Worm (Caenorhabditis elegans) whole organism, mixed stage, embryonic: ENCODE measurements around the gene ceh-54.

Experiments
- blmp-1 ChIP-seq: fragments of 150-350 bp; optimal IDR thresholded peaks from 2 replicates; lab custom pipeline; 2014; ENCODE audit warnings: missing biosample characterization, missing genetic modification characterization
- ceh-39 ChIP-seq: fragments of 150-350 bp; optimal IDR thresholded peaks from 2 replicates; lab custom pipeline; 2014; ENCODE audit warnings: missing biosample characterization, missing genetic modification characterization
- ceh-83 ChIP-seq: fragments of 200-800 bp; sonication (Bioruptor generic); optimal IDR thresholded peaks from 2 replicates; lab custom pipeline; 2018; ENCODE audit warnings: mild to moderate bottlenecking, missing genetic modification characterization, missing compliant biosample characterization
- cnd-1 ChIP-seq: fragments of 200-800 bp; sonication (Bioruptor generic); optimal IDR thresholded peaks from 2 replicates; lab custom pipeline; 2018; ENCODE audit warnings: mild to moderate bottlenecking, missing genetic modification characterization, missing compliant biosample characterization
- drap-1 ChIP-seq: fragments of 200-800 bp; sonication (Bioruptor generic); optimal IDR thresholded peaks from 3 replicates; lab custom pipeline; 2018; ENCODE audit warnings: mild to moderate bottlenecking, missing genetic modification characterization, missing compliant biosample characterization
- elt-3 ChIP-seq: fragments of 150-350 bp; optimal IDR thresholded peaks from 2 replicates; lab custom pipeline; 2014; ENCODE audit warnings: missing biosample characterization, missing genetic modification characterization
- flh-1 ChIP-seq: fragments of 200-800 bp; sonication (Bioruptor generic); optimal IDR thresholded peaks from 2 replicates; lab custom pipeline; 2018; ENCODE audit warnings: mild to moderate bottlenecking, missing genetic modification characterization, moderate library complexity, missing compliant biosample characterization
- hlh-1 ChIP-seq: fragments of 150-350 bp; optimal IDR thresholded peaks from 2 replicates; lab custom pipeline; 2014; ENCODE audit warnings: missing biosample characterization, missing genetic modification reagents, missing genetic modification characterization
- mls-2 ChIP-seq: sonication (generic microtip); optimal IDR thresholded peaks from 2 replicates; lab custom pipeline; 2016; ENCODE audit warnings: mild to moderate bottlenecking, missing genetic modification characterization, moderate library complexity, missing compliant biosample characterization
- nhr-28 ChIP-seq: fragments of 150-350 bp; optimal IDR thresholded peaks from 2 replicates; lab custom pipeline; 2014; ENCODE audit warnings: missing biosample characterization, missing genetic modification characterization
- pha-4 ChIP-seq: fragments of 150-350 bp; optimal IDR thresholded peaks from 2 replicates; lab custom pipeline; 2018; ENCODE audit warnings: missing biosample characterization, missing genetic modification reagents, missing genetic modification characterization
- sem-2 ChIP-seq: fragments of 200-800 bp; sonication (Bioruptor generic); optimal IDR thresholded peaks from 2 replicates; lab custom pipeline; 2018; ENCODE audit warnings: mild to moderate bottlenecking, missing genetic modification characterization, missing compliant biosample characterization
- tbx-8 ChIP-seq: fragments of 200-800 bp; sonication (Bioruptor generic); optimal IDR thresholded peaks from 2 replicates; lab custom pipeline; 2018; ENCODE audit warnings: mild to moderate bottlenecking, missing genetic modification characterization, moderate library complexity, missing compliant biosample characterization
- unc-120 ChIP-seq: sonication (generic microtip); optimal IDR thresholded peaks from 2 replicates; lab custom pipeline; 2017; ENCODE audit warnings: missing genetic modification characterization, missing compliant biosample characterization; ENCODE audit not compliant: poor library complexity, severe bottlenecking
- unc-62 ChIP-seq: fragments of 150-350 bp; optimal IDR thresholded peaks from 2 replicates; lab custom pipeline; 2014; ENCODE audit warnings: missing biosample characterization, missing genetic modification reagents, missing genetic modification characterization
- ztf-11 ChIP-seq: fragments of 150-350 bp; optimal IDR thresholded peaks from 2 replicates; lab custom pipeline; 2014; ENCODE audit warnings: missing biosample characterization, missing genetic modification characterization

Gene ceh-54

DNA sequence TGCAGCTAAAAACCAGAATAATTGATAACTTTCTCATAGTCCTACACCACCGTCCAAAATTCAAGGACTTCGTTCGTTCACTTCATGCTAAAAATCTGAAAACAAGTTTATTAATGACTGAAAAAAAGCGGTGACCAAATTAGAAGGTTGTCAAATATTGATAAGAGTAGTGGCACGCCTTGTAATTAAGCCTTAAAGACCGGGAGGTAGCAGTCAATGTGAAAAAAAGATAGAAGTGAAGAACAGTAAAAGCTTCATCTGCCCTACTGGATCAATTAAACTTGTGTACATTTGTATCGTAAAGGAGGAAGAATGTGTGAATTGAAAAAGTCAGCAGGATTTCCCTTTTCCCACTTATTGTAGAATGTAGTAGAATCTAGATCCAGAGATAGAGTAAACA lies 43.6 kb downstream of the ceh-54 start, which contains the start of gene tag-275:
tag-275 (minus strand) TSS at position 101 of the 400 bp plus-strand sequence.
- TF ChIP-seq cnd-1 (no peak), elt-3 (no peak), drap-1 (GFP tag; lab: Kevin White, UChicago) (no peak), blmp-1 (tag; lab: Kevin White, UChicago) (no peak), sem-2 (GFP tag; lab: Kevin White, UChicago) (no peak), ceh-39 (no peak), unc-120 (tag; lab: Kevin White, UChicago) (no peak), nhr-28 (tag; lab: Kevin White, UChicago) (no peak), flh-1 (GFP tag; lab: Kevin White, UChicago) (no peak), ztf-11 (tag; lab: Kevin White, UChicago) (no peak), pha-4 (no peak), ceh-83 (GFP tag; lab: Kevin White, UChicago) (no peak), tbx-8 (GFP tag; lab: Kevin White, UChicago) (no peak), mls-2 (tag; lab: Kevin White, UChicago) (no peak)
- TF ChIP-seq, all 35 proteins: peak for 0

DNA sequence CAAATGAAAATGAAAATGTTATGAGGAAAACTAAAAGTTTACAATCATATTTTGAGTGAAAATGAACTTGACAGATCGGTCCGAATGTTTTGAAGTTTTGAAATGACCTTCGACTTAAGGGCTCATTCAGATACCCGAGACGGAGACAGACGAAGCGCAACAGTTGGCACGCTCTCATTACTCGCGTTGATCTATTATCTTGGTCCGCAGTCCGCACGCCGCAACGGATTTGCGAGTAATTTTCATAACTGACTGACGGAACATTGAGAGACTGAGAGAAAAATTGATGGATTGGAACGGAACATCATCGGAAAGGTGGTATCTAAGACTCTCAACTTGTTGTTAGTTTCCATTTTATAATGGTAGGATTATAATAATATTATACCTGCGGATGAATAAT lies 48.1 kb downstream of the ceh-54 start:
- TF ChIP-seq elt-3 (no peak), sem-2 (GFP tag; lab: Kevin White, UChicago) (no peak), unc-62 (GFP tag; lab: Kevin White, UChicago) (peak; percentile 81), unc-120 (tag; lab: Kevin White, UChicago) (peak; percentile 45), hlh-1 (tag; lab: Kevin White, UChicago) (peak; percentile 94)
